Fruit fly (Drosophila melanogaster) whole organism, embryonic: ENCODE data around the gene Hpr1.

Experiments used
- Asciz ChIP-seq: fragments of 200-800 bp; sonication (Bioruptor generic); optimal IDR thresholded peaks from 2 replicates; lab custom pipeline; 2017; ENCODE audit warnings: missing biosample characterization, mild to moderate bottlenecking, missing genetic modification characterization, missing genetic modification reagents
- Atf6 ChIP-seq: fragments of 200-800 bp; sonication (Bioruptor generic); IDR thresholded peaks from 2 replicates; pipeline ENCODE4 v1.3.6; 2022; ENCODE audit warnings: missing biosample characterization, missing genetic modification characterization
- CG10209 ChIP-seq: fragments of 200-800 bp; sonication (Bioruptor generic); optimal IDR thresholded peaks from 3 replicates; lab custom pipeline; 2017; ENCODE audit warnings: missing biosample characterization, mild to moderate bottlenecking, missing genetic modification characterization, missing genetic modification reagents
- CG10543 ChIP-seq: fragments of 200-800 bp; sonication (Bioruptor generic); optimal IDR thresholded peaks from 3 replicates; lab custom pipeline; 2017; ENCODE audit warnings: missing biosample characterization, mild to moderate bottlenecking, missing genetic modification characterization, moderate library complexity
- CG14860 ChIP-seq: fragments of 200-800 bp; sonication (Bioruptor generic); IDR thresholded peaks from 3 replicates; pipeline ENCODE4 v1.3.6; 2022; ENCODE audit warnings: missing biosample characterization, missing genetic modification characterization; ENCODE audit not compliant: partially characterized antibody
- CG1529 ChIP-seq: fragments of 200-800 bp; sonication (Bioruptor generic); optimal IDR thresholded peaks from 3 replicates; lab custom pipeline; 2018; ENCODE audit warnings: missing biosample characterization, missing genetic modification characterization
- CG1602 ChIP-seq: fragments of 200-800 bp; sonication (Bioruptor generic); optimal IDR thresholded peaks from 3 replicates; lab custom pipeline; 2016; ENCODE audit warnings: missing biosample characterization, missing genetic modification characterization
- CG1792 ChIP-seq: fragments of 200-800 bp; sonication (Bioruptor generic); optimal IDR thresholded peaks from 2 replicates; lab custom pipeline; 2016; ENCODE audit warnings: missing biosample characterization, missing genetic modification characterization
- CG2678 ChIP-seq: fragments of 200-800 bp; sonication (Bioruptor generic); optimal IDR thresholded peaks from 3 replicates; lab custom pipeline; 2019; ENCODE audit warnings: missing biosample characterization, mild to moderate bottlenecking, missing genetic modification characterization, moderate library complexity
- CG30020 ChIP-seq: fragments of 200-800 bp; optimal IDR thresholded peaks from 2 replicates; lab custom pipeline; 2019; ENCODE audit warnings: missing biosample characterization, mild to moderate bottlenecking, missing genetic modification characterization, moderate library complexity
- CG32772 ChIP-seq: fragments of 200-800 bp; sonication (Bioruptor generic); IDR thresholded peaks from 2 replicates; pipeline ENCODE4 v1.3.6; 2022; ENCODE audit warnings: missing biosample characterization, missing genetic modification characterization
- CG4424 ChIP-seq: fragments of 200-800 bp; sonication (Bioruptor generic); optimal IDR thresholded peaks from 3 replicates; lab custom pipeline; 2016; ENCODE audit warnings: missing biosample characterization, missing genetic modification characterization
- CG4707 ChIP-seq: fragments of 200-800 bp; sonication (Bioruptor generic); optimal IDR thresholded peaks from 2 replicates; lab custom pipeline; 2018; ENCODE audit warnings: missing biosample characterization, mild to moderate bottlenecking, missing genetic modification characterization, moderate library complexity
- CG4854 ChIP-seq: fragments of 200-800 bp; sonication (Bioruptor generic); optimal IDR thresholded peaks from 2 replicates; lab custom pipeline; 2016; ENCODE audit warnings: missing biosample characterization, missing genetic modification characterization, inconsistent platforms
- CG6683 ChIP-seq: fragments of 200-800 bp; sonication (Bioruptor generic); optimal IDR thresholded peaks from 2 replicates; lab custom pipeline; 2017; ENCODE audit warnings: missing biosample characterization, mild to moderate bottlenecking, missing genetic modification characterization, missing genetic modification reagents
- CG7357 ChIP-seq: fragments of 200-800 bp; sonication (Bioruptor generic); IDR thresholded peaks from 3 replicates; pipeline ENCODE4 v1.3.6; 2022; ENCODE audit warnings: missing biosample characterization, missing genetic modification characterization
- CG8089 ChIP-seq: fragments of 200-800 bp; sonication (Bioruptor generic); optimal IDR thresholded peaks from 3 replicates; lab custom pipeline; 2016; ENCODE audit warnings: missing biosample characterization, missing genetic modification characterization
- CG9932 ChIP-seq: fragments of 200-800 bp; sonication (Bioruptor generic); IDR thresholded peaks from 2 replicates; pipeline ENCODE4 v1.3.6; 2022; ENCODE audit warnings: missing biosample characterization, missing genetic modification characterization
- D19A ChIP-seq: fragments of 200-800 bp; optimal IDR thresholded peaks from 3 replicates; lab custom pipeline; 2019; ENCODE audit warnings: missing biosample characterization, mild to moderate bottlenecking, missing genetic modification characterization, moderate library complexity
- E2f1 ChIP-seq: fragments of 200-800 bp; sonication (Bioruptor generic); IDR thresholded peaks from 2 replicates; pipeline ENCODE4 v1.3.6; 2022; ENCODE audit warnings: missing biosample characterization, missing genetic modification characterization
- E2f2 ChIP-seq: fragments of 200-800 bp; sonication (Bioruptor generic); IDR thresholded peaks from 2 replicates; pipeline ENCODE4 v1.3.6; 2022; ENCODE audit warnings: missing biosample characterization, missing genetic modification characterization
- Jarid2 ChIP-seq: fragments of 200-800 bp; sonication (Bioruptor generic); optimal IDR thresholded peaks from 3 replicates; lab custom pipeline; 2017; ENCODE audit warnings: mild to moderate bottlenecking, missing biosample characterization, missing genetic modification reagents, missing genetic modification characterization
- Lhr ChIP-seq: fragments of 200-800 bp; sonication (Bioruptor generic); optimal IDR thresholded peaks from 3 replicates; lab custom pipeline; 2017; ENCODE audit warnings: mild to moderate bottlenecking, missing biosample characterization, missing genetic modification reagents, missing genetic modification characterization
- MTF-1 ChIP-seq: fragments of 200-800 bp; sonication (Bioruptor generic); optimal IDR thresholded peaks from 2 replicates; lab custom pipeline; 2018; ENCODE audit warnings: missing biosample characterization, mild to moderate bottlenecking, missing genetic modification characterization, borderline replicate concordance
- Neu2 ChIP-seq: fragments of 200-800 bp; sonication (Bioruptor generic); optimal IDR thresholded peaks from 3 replicates; lab custom pipeline; 2016; ENCODE audit warnings: missing biosample characterization, missing genetic modification characterization, borderline replicate concordance
- Nf-YA ChIP-seq: fragments of 200-800 bp; sonication (Bioruptor generic); IDR thresholded peaks from 2 replicates; pipeline ENCODE4 v1.3.6; 2022; ENCODE audit warnings: missing biosample characterization, missing genetic modification characterization
- Sox102F ChIP-seq: fragments of 200-800 bp; sonication (Bioruptor generic); optimal IDR thresholded peaks from 2 replicates; lab custom pipeline; 2018; ENCODE audit warnings: missing biosample characterization, mild to moderate bottlenecking, missing genetic modification characterization, moderate library complexity
- Vsx1 ChIP-seq: fragments of 200-800 bp; sonication (Bioruptor generic); optimal IDR thresholded peaks from 2 replicates; lab custom pipeline; 2017; ENCODE audit warnings: missing biosample characterization, mild to moderate bottlenecking, missing genetic modification characterization, missing genetic modification reagents
- ab ChIP-seq: fragments of 200-800 bp; sonication (Bioruptor generic); optimal IDR thresholded peaks from 2 replicates; lab custom pipeline; 2016; ENCODE audit warnings: missing biosample characterization, missing genetic modification characterization
- ase ChIP-seq: fragments of 200-800 bp; sonication (Bioruptor generic); IDR thresholded peaks from 3 replicates; pipeline ENCODE4 v1.3.6; 2022; ENCODE audit warnings: missing biosample characterization, missing genetic modification characterization
- bowl ChIP-seq: fragments of 200-800 bp; sonication (Bioruptor generic); IDR thresholded peaks from 2 replicates; pipeline ENCODE4 v1.3.6; 2022; ENCODE audit warnings: missing biosample characterization, missing genetic modification characterization
- cad ChIP-seq: fragments of >200 bp; optimal IDR thresholded peaks from 2 replicates; lab custom pipeline; 2017; ENCODE audit warnings: missing biosample characterization, missing genetic modification characterization
- chif ChIP-seq, 2 experiments: fragments of 200-800 bp; sonication (Bioruptor generic); optimal IDR thresholded peaks; 3 replicates each; lab custom pipeline; 2016; ENCODE audit warnings: missing biosample characterization in 2 of 2, missing genetic modification characterization in 2 of 2
- chm ChIP-seq: fragments of 200-800 bp; sonication (Bioruptor generic); IDR thresholded peaks from 2 replicates; pipeline ENCODE4 v1.3.6; 2022; ENCODE audit warnings: missing biosample characterization, missing genetic modification characterization
- crc ChIP-seq: fragments of 200-800 bp; sonication (Bioruptor generic); optimal IDR thresholded peaks from 2 replicates; lab custom pipeline; 2016; ENCODE audit warnings: missing biosample characterization, missing genetic modification characterization
- croc ChIP-seq: fragments of 200-800 bp; sonication (Bioruptor generic); conservative IDR thresholded peaks from 3 replicates; pipeline ENCODE4 v1.3.6; 2022; ENCODE audit warnings: missing biosample characterization, missing genetic modification characterization
- cwo ChIP-seq: fragments of 200-800 bp; sonication (Bioruptor generic); optimal IDR thresholded peaks from 3 replicates; lab custom pipeline; 2017; ENCODE audit warnings: missing biosample characterization, missing genetic modification characterization, mild to moderate bottlenecking, moderate library complexity, missing genetic modification reagents
- dati ChIP-seq: fragments of 200-800 bp; sonication (Bioruptor generic); IDR thresholded peaks from 2 replicates; pipeline ENCODE4 v1.3.6; 2022; ENCODE audit warnings: missing biosample characterization, missing genetic modification characterization
- eyg ChIP-seq: fragments of 200-800 bp; sonication (Bioruptor generic); optimal IDR thresholded peaks from 3 replicates; lab custom pipeline; 2016; ENCODE audit warnings: missing biosample characterization, missing genetic modification characterization
- ftz-f1 ChIP-seq: fragments of 200-800 bp; sonication (Bioruptor generic); optimal IDR thresholded peaks from 2 replicates; lab custom pipeline; 2016; ENCODE audit warnings: missing biosample characterization, missing genetic modification characterization
- grau ChIP-seq: fragments of 200-800 bp; optimal IDR thresholded peaks from 3 replicates; lab custom pipeline; 2019; ENCODE audit warnings: missing biosample characterization, mild to moderate bottlenecking, missing genetic modification characterization, moderate library complexity
- lola ChIP-seq, 3 experiments: fragments of >200 bp in 2 of 3; fragments of 200-800 bp in 1 of 3; sonication (Bioruptor generic) in 1 of 3; optimal IDR thresholded peaks; 2 replicates each; lab custom pipeline; 2017 to 2019; ENCODE audit warnings: missing biosample characterization in 3 of 3, missing genetic modification characterization in 3 of 3, mild to moderate bottlenecking in 1 of 3, moderate library complexity in 1 of 3
- luna ChIP-seq: fragments of 200-800 bp; sonication (Bioruptor generic); optimal IDR thresholded peaks from 2 replicates; lab custom pipeline; 2016; ENCODE audit warnings: missing biosample characterization, missing genetic modification characterization
- p53 ChIP-seq: fragments of 200-800 bp; sonication (Bioruptor generic); optimal IDR thresholded peaks from 2 replicates; lab custom pipeline; 2016; ENCODE audit warnings: missing biosample characterization, missing genetic modification characterization
- pfk ChIP-seq: fragments of 200-800 bp; sonication (Bioruptor generic); optimal IDR thresholded peaks from 2 replicates; lab custom pipeline; 2018; ENCODE audit warnings: missing biosample characterization, mild to moderate bottlenecking, missing genetic modification characterization, moderate library complexity
- sima ChIP-seq: fragments of 200-800 bp; sonication (Bioruptor generic); optimal IDR thresholded peaks from 2 replicates; lab custom pipeline; 2016; ENCODE audit warnings: missing biosample characterization, missing genetic modification characterization
- sna ChIP-seq: fragments of 200-800 bp; sonication (Bioruptor generic); IDR thresholded peaks from 2 replicates; pipeline ENCODE4 v1.3.6; 2022; ENCODE audit warnings: missing biosample characterization, missing genetic modification characterization; ENCODE audit not compliant: partially characterized antibody
- sug ChIP-seq: fragments of 200-800 bp; optimal IDR thresholded peaks from 2 replicates; lab custom pipeline; 2019; ENCODE audit warnings: missing biosample characterization, mild to moderate bottlenecking, missing genetic modification characterization, moderate library complexity
- tll ChIP-seq, 2 experiments: fragments of 200-800 bp in 1 of 2; fragments of >200 bp in 1 of 2; sonication (Bioruptor generic) in 1 of 2; optimal IDR thresholded peaks; 2 replicates each; lab custom pipeline; 2017 to 2019; ENCODE audit warnings: missing biosample characterization in 2 of 2, missing genetic modification characterization in 2 of 2, mild to moderate bottlenecking in 1 of 2, moderate library complexity in 1 of 2
- yki ChIP-seq: fragments of >200 bp; optimal IDR thresholded peaks from 3 replicates; lab custom pipeline; 2018

The Hpr1 gene

dm6 chr3R:5862032-5862641, 40.9 kb upstream of the Hpr1 start, which contains the start of gene CG2017 (continued):
- no peak for TF ChIP-seq Asciz (GFP tag; lab: Kevin White, UChicago)
- TF ChIP-seq Neu2 (GFP tag; lab: Kevin White, UChicago) = no peak
- no peak for TF ChIP-seq dati (GFP tag; lab: Robert Waterston, UW)
- peak; percentile 36; the same call in 1 of the 2 replicates for TF ChIP-seq Atf6 (GFP tag; lab: Robert Waterston, UW)
- TF ChIP-seq CG8089 (GFP tag; lab: Kevin White, UChicago) = peak; percentile 22
- TF ChIP-seq bowl (GFP tag; lab: Robert Waterston, UW) = no peak
- no peak for TF ChIP-seq ase (GFP tag; lab: Robert Waterston, UW)
- peak; percentile 42 for TF ChIP-seq CG1792 (GFP tag; lab: Kevin White, UChicago)
- no peak for TF ChIP-seq sima
- peak; percentile 2 for TF ChIP-seq eyg (GFP tag; lab: Kevin White, UChicago)
- peak; percentile 11 for TF ChIP-seq Sox102F
- no peak for TF ChIP-seq chm (GFP tag; lab: Robert Waterston, UW)
- no peak for TF ChIP-seq D19A (tag; lab: Kevin White, UChicago)
- peak; percentile 26 for TF ChIP-seq crc (GFP tag; lab: Kevin White, UChicago)
- peak; percentile 67 for TF ChIP-seq p53 (GFP tag; lab: Kevin White, UChicago)
- no peak for TF ChIP-seq CG1529 (GFP tag; lab: Kevin White, UChicago)
- TF ChIP-seq CG1602 = peak; percentile 27
- no peak for TF ChIP-seq CG7357 (GFP tag; lab: Robert Waterston, UW)
- TF ChIP-seq CG4424 = peak; percentile 38
- TF ChIP-seq CG2678 (tag; lab: Kevin White, UChicago) = no peak
- TF ChIP-seq chif (GFP tag; optimal IDR thresholded peaks at IDR 0.05; lab: Kevin White, UChicago) = peak; percentile 45 to 51
- peak; percentile 37 for TF ChIP-seq ftz-f1 (GFP tag; lab: Kevin White, UChicago)
- TF ChIP-seq pfk (GFP tag; lab: Kevin White, UChicago) = peak; percentile 2
- TF ChIP-seq Vsx1 (GFP tag; lab: Kevin White, UChicago) = no peak
- no peak for TF ChIP-seq Nf-YA (GFP tag; lab: Robert Waterston, UW)
- no peak for TF ChIP-seq CG4707 (GFP tag; lab: Kevin White, UChicago)
- peak; percentile 39; the same call in 1 of the 2 replicates for TF ChIP-seq E2f1
- TF ChIP-seq Lhr (GFP tag; lab: Kevin White, UChicago) = peak; percentile 82
- no peak for TF ChIP-seq cad (GFP tag; lab: Kevin White, UChicago)
- no peak for TF ChIP-seq CG32772
- 0 out of 2 replicates have a peak, but pooled peaks have one; percentile 30 for TF ChIP-seq sna (GFP tag; lab: Robert Waterston, UW)
- peak; percentile 19 for TF ChIP-seq ab (GFP tag; lab: Kevin White, UChicago)
- TF ChIP-seq CG10543 (GFP tag; lab: Kevin White, UChicago) = peak; percentile 18
- TF ChIP-seq lola (GFP tag; optimal IDR thresholded peaks at IDR 0.05; lab: Kevin White, UChicago) = no peak
- TF ChIP-seq CG4854 (GFP tag; lab: Kevin White, UChicago) = no peak
- peak; percentile 78 for TF ChIP-seq CG9932 (GFP tag; lab: Robert Waterston, UW)
- peak; percentile 28 to 84 for TF ChIP-seq tll (GFP tag; optimal IDR thresholded peaks at IDR 0.05; lab: Kevin White, UChicago)
- TF ChIP-seq CG10209 = peak; percentile 43
- no peak for TF ChIP-seq CG30020 (tag; lab: Kevin White, UChicago)
- peak; percentile 35 for TF ChIP-seq sug (tag; lab: Kevin White, UChicago)
- TF ChIP-seq MTF-1 = no peak
- TF ChIP-seq yki (lab: Kevin White, UChicago) = no peak
- TF ChIP-seq cwo (GFP tag; lab: Kevin White, UChicago) = no peak
- peak; percentile 85 for TF ChIP-seq E2f2
- no peak for TF ChIP-seq CG14860
- peak; percentile 43 for TF ChIP-seq luna
- no peak for TF ChIP-seq CG6683 (GFP tag; lab: Kevin White, UChicago)
- no peak; the same call in 2 of the 3 replicates for TF ChIP-seq croc (GFP tag; lab: Robert Waterston, UW)
- TF ChIP-seq Jarid2 (GFP tag; lab: Kevin White, UChicago) = peak; percentile 0
- TF ChIP-seq grau (tag; lab: Kevin White, UChicago) = peak; percentile 36
